Worm (Caenorhabditis elegans) whole organism, late embryonic: Measurements from ENCODE around the gene emb-5.
A peak's percentile ranks its signal among the peaks of the same experiment; 100 is the strongest.

Experiments
- C08G9.2 ChIP-seq: sonication (generic microtip); optimal IDR thresholded peaks from 2 replicates; lab custom pipeline; 2016; ENCODE audit warnings: mild to moderate bottlenecking, missing genetic modification characterization, moderate library complexity, missing compliant biosample characterization
- C38D4.7 ChIP-seq: fragments of 200-800 bp; sonication (Bioruptor generic); optimal IDR thresholded peaks from 2 replicates; lab custom pipeline; 2018; ENCODE audit warnings: mild to moderate bottlenecking, missing genetic modification characterization, moderate library complexity, missing compliant biosample characterization
- F13H6.1 ChIP-seq: sonication (generic microtip); optimal IDR thresholded peaks from 2 replicates; lab custom pipeline; 2016; ENCODE audit warnings: missing genetic modification characterization, missing compliant biosample characterization
- K09A11.1 ChIP-seq: sonication (generic microtip); optimal IDR thresholded peaks from 2 replicates; lab custom pipeline; 2017; ENCODE audit warnings: antibody characterized with exemption, mild to moderate bottlenecking, missing genetic modification characterization, missing compliant biosample characterization; ENCODE audit not compliant: insufficient read depth
- T23F11.4 ChIP-seq: fragments of 200-800 bp; sonication (Bioruptor generic); optimal IDR thresholded peaks from 2 replicates; lab custom pipeline; 2018; ENCODE audit warnings: mild to moderate bottlenecking, missing genetic modification characterization, missing compliant biosample characterization
- Y22D7AL.16 ChIP-seq: sonication (generic microtip); optimal IDR thresholded peaks from 2 replicates; lab custom pipeline; 2016; ENCODE audit warnings: missing genetic modification characterization, missing compliant biosample characterization
- ahr-1 ChIP-seq: sonication (generic microtip); optimal IDR thresholded peaks from 2 replicates; lab custom pipeline; 2016; ENCODE audit warnings: missing genetic modification characterization, missing compliant biosample characterization
- ama-1 ChIP-seq: fragments of 150-350 bp; optimal IDR thresholded peaks from 2 replicates; lab custom pipeline; 2014
- ceh-18 ChIP-seq: sonication (generic microtip); optimal IDR thresholded peaks from 2 replicates; lab custom pipeline; 2016; ENCODE audit warnings: missing genetic modification characterization, missing compliant biosample characterization
- ceh-19 ChIP-seq: fragments of 200-800 bp; sonication (Bioruptor generic); optimal IDR thresholded peaks from 2 replicates; lab custom pipeline; 2018; ENCODE audit warnings: mild to moderate bottlenecking, missing genetic modification characterization, missing compliant biosample characterization
- ceh-2 ChIP-seq: sonication (generic microtip); optimal IDR thresholded peaks from 2 replicates; lab custom pipeline; 2016; ENCODE audit warnings: missing genotype, missing genetic modification characterization, missing compliant biosample characterization
- ceh-24 ChIP-seq: sonication (generic microtip); optimal IDR thresholded peaks from 2 replicates; lab custom pipeline; 2016; ENCODE audit warnings: mild to moderate bottlenecking, missing genetic modification characterization, missing compliant biosample characterization
- ceh-30 ChIP-seq: fragments of 150-350 bp; optimal IDR thresholded peaks from 2 replicates; lab custom pipeline; 2014; ENCODE audit warnings: missing biosample characterization, missing genetic modification characterization
- ceh-31 ChIP-seq: sonication (generic microtip); optimal IDR thresholded peaks from 2 replicates; lab custom pipeline; 2016; ENCODE audit warnings: missing genetic modification characterization, missing compliant biosample characterization
- ceh-45 ChIP-seq: fragments of 200-800 bp; sonication (Bioruptor generic); IDR thresholded peaks from 2 replicates; pipeline ENCODE4 v1.3.6; 2022; ENCODE audit warnings: missing genetic modification reagents, missing genetic modification characterization, missing compliant biosample characterization
- ceh-48 ChIP-seq: sonication (generic microtip); optimal IDR thresholded peaks from 2 replicates; lab custom pipeline; 2016; ENCODE audit warnings: missing genetic modification characterization, inconsistent platforms, missing compliant biosample characterization
- ceh-6 ChIP-seq: fragments of 200-800 bp; sonication (Bioruptor generic); optimal IDR thresholded peaks from 2 replicates; lab custom pipeline; 2018; ENCODE audit warnings: mild to moderate bottlenecking, missing genetic modification characterization, missing compliant biosample characterization
- che-1 ChIP-seq: sonication (generic microtip); optimal IDR thresholded peaks from 2 replicates; lab custom pipeline; 2016; ENCODE audit warnings: mild to moderate bottlenecking, missing genetic modification characterization, missing compliant biosample characterization
- dve-1 ChIP-seq: sonication (generic microtip); optimal IDR thresholded peaks from 2 replicates; lab custom pipeline; 2017; ENCODE audit warnings: antibody characterized with exemption, mild to moderate bottlenecking, missing genetic modification characterization, missing compliant biosample characterization
- elt-2 ChIP-seq: sonication (generic microtip); optimal IDR thresholded peaks from 2 replicates; lab custom pipeline; 2016; ENCODE audit warnings: missing genetic modification reagents, missing genetic modification characterization, missing compliant biosample characterization
- elt-4 ChIP-seq: sonication (generic microtip); optimal IDR thresholded peaks from 2 replicates; lab custom pipeline; 2016; ENCODE audit warnings: missing genetic modification characterization, missing compliant biosample characterization
- eyg-1 ChIP-seq: sonication (generic microtip); optimal IDR thresholded peaks from 2 replicates; lab custom pipeline; 2016; ENCODE audit warnings: missing genotype, missing genetic modification characterization, missing compliant biosample characterization
- fkh-10 ChIP-seq: fragments of 150-350 bp; optimal IDR thresholded peaks from 2 replicates; lab custom pipeline; 2014; ENCODE audit warnings: missing biosample characterization, missing genetic modification reagents, missing genetic modification characterization
- fkh-6 ChIP-seq: sonication (generic microtip); optimal IDR thresholded peaks from 2 replicates; lab custom pipeline; 2016; ENCODE audit warnings: missing genetic modification characterization, missing compliant biosample characterization
- gmeb-2 ChIP-seq: sonication (generic microtip); optimal IDR thresholded peaks from 2 replicates; lab custom pipeline; 2016; ENCODE audit warnings: missing genetic modification characterization, inconsistent platforms, missing compliant biosample characterization
- hlh-13 ChIP-seq: fragments of 200-800 bp; sonication (Bioruptor generic); optimal IDR thresholded peaks from 2 replicates; lab custom pipeline; 2018; ENCODE audit warnings: mild to moderate bottlenecking, missing genetic modification characterization, missing compliant biosample characterization
- hlh-30 ChIP-seq: sonication (generic microtip); optimal IDR thresholded peaks from 2 replicates; lab custom pipeline; 2017; ENCODE audit warnings: antibody characterized with exemption, missing genetic modification characterization, missing compliant biosample characterization; ENCODE audit not compliant: insufficient read depth
- hlh-6 ChIP-seq: sonication (generic microtip); optimal IDR thresholded peaks from 2 replicates; lab custom pipeline; 2016; ENCODE audit warnings: missing genotype, missing genetic modification characterization, missing compliant biosample characterization
- hlh-8 ChIP-seq: sonication (generic microtip); optimal IDR thresholded peaks from 2 replicates; lab custom pipeline; 2016; ENCODE audit warnings: missing genotype, missing genetic modification characterization, missing compliant biosample characterization
- lim-6 ChIP-seq: sonication (generic microtip); optimal IDR thresholded peaks from 2 replicates; lab custom pipeline; 2016; ENCODE audit warnings: missing genetic modification characterization, missing compliant biosample characterization
- lin-11 ChIP-seq: fragments of 200-800 bp; sonication (Bioruptor generic); optimal IDR thresholded peaks from 2 replicates; lab custom pipeline; 2018; ENCODE audit warnings: mild to moderate bottlenecking, missing genetic modification characterization, missing compliant biosample characterization
- madf-2 ChIP-seq: sonication (generic microtip); optimal IDR thresholded peaks from 2 replicates; lab custom pipeline; 2017; ENCODE audit warnings: missing genetic modification characterization, missing compliant biosample characterization
- mec-3 ChIP-seq: sonication (generic microtip); optimal IDR thresholded peaks from 2 replicates; lab custom pipeline; 2016; ENCODE audit warnings: borderline replicate concordance, missing genetic modification characterization, missing compliant biosample characterization
- nfya-1 ChIP-seq: sonication (generic microtip); optimal IDR thresholded peaks from 2 replicates; lab custom pipeline; 2017; ENCODE audit warnings: missing genetic modification characterization, mild to moderate bottlenecking, missing compliant biosample characterization, antibody characterized with exemption, moderate library complexity
- nhr-11 ChIP-seq: fragments of 150-350 bp; optimal IDR thresholded peaks from 2 replicates; lab custom pipeline; 2014; ENCODE audit warnings: missing biosample characterization, missing genetic modification characterization
- nhr-232 ChIP-seq: sonication (generic microtip); optimal IDR thresholded peaks from 2 replicates; lab custom pipeline; 2016; ENCODE audit warnings: missing genetic modification characterization, missing compliant biosample characterization
- npax-4 ChIP-seq: sonication (generic microtip); optimal IDR thresholded peaks from 2 replicates; lab custom pipeline; 2016; ENCODE audit warnings: missing genetic modification characterization, missing compliant biosample characterization
- pag-3 ChIP-seq: sonication (generic microtip); optimal IDR thresholded peaks from 2 replicates; lab custom pipeline; 2016; ENCODE audit warnings: missing compliant biosample characterization, missing genetic modification characterization, borderline replicate concordance
- pha-4 ChIP-seq: fragments of 150-350 bp; optimal IDR thresholded peaks from 2 replicates; lab custom pipeline; 2018; ENCODE audit warnings: missing biosample characterization, missing genetic modification reagents, missing genetic modification characterization
- ref-2 ChIP-seq: sonication (generic microtip); optimal IDR thresholded peaks from 2 replicates; lab custom pipeline; 2016; ENCODE audit warnings: missing genetic modification characterization, missing compliant biosample characterization
- sox-2 ChIP-seq: fragments of 200-800 bp; sonication (Bioruptor generic); IDR thresholded peaks from 2 replicates; pipeline ENCODE4 v1.3.6; 2022; ENCODE audit warnings: missing genetic modification reagents, missing genetic modification characterization, missing compliant biosample characterization
- sox-4 ChIP-seq: sonication (generic microtip); optimal IDR thresholded peaks from 2 replicates; lab custom pipeline; 2017; ENCODE audit warnings: mild to moderate bottlenecking, missing genetic modification characterization, inconsistent platforms, missing compliant biosample characterization
- syd-9 ChIP-seq: sonication (generic microtip); optimal IDR thresholded peaks from 2 replicates; lab custom pipeline; 2016; ENCODE audit warnings: mild to moderate bottlenecking, missing genetic modification characterization, moderate library complexity, missing compliant biosample characterization
- tbx-2 ChIP-seq: sonication (generic microtip); optimal IDR thresholded peaks from 2 replicates; lab custom pipeline; 2016; ENCODE audit warnings: missing genetic modification characterization, missing compliant biosample characterization
- tbx-7 ChIP-seq: sonication (generic microtip); optimal IDR thresholded peaks from 2 replicates; lab custom pipeline; 2016; ENCODE audit warnings: missing genotype, missing genetic modification characterization, missing compliant biosample characterization
- ttx-3 ChIP-seq: sonication (generic microtip); optimal IDR thresholded peaks from 2 replicates; lab custom pipeline; 2016; ENCODE audit warnings: missing genetic modification reagents, missing genetic modification characterization, missing compliant biosample characterization
- unc-42 ChIP-seq: sonication (generic microtip); optimal IDR thresholded peaks from 2 replicates; lab custom pipeline; 2016; ENCODE audit warnings: missing genotype, missing genetic modification characterization, missing compliant biosample characterization
- unc-55 ChIP-seq: sonication (generic microtip); optimal IDR thresholded peaks from 2 replicates; lab custom pipeline; 2017; ENCODE audit warnings: missing biosample characterization, missing genetic modification reagents, missing genetic modification characterization
- unc-86 ChIP-seq: sonication (generic microtip); optimal IDR thresholded peaks from 2 replicates; lab custom pipeline; 2016; ENCODE audit warnings: missing genetic modification characterization, missing compliant biosample characterization
- ztf-16 ChIP-seq: sonication (generic microtip); optimal IDR thresholded peaks from 2 replicates; lab custom pipeline; 2017; ENCODE audit warnings: missing genetic modification characterization, missing compliant biosample characterization

Gene emb-5

DNA sequence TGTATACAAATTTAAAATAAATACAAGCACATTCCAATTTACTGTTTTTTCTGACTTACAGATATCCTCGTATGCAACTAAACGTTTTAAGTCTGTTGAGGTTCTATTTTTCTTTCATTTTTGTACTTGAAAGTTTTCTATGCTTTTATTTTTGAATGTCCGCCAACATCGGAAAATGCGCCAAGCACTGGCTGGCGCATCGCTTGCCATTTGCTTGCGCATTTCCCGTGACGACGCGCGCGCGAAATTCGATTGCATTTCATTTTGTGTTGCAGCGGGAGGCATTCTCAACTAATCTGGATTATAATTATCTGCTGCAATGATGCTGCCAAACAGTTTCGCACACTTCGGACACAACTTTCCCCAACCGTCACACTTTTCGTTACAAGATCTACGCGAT lies 36.5 kb upstream of the emb-5 start, which contains the start of gene fbxl-2 (continued):
- TF ChIP-seq pag-3 (tag; lab: Kevin White, UChicago) (no peak), ttx-3 (tag; lab: Kevin White, UChicago) (peak; percentile 39), T23F11.4 (GFP tag; lab: Kevin White, UChicago) (no peak), ceh-45 (GFP tag; lab: Robert Waterston, UW) (no peak), C08G9.2 (tag; lab: Kevin White, UChicago) (peak; percentile 36), hlh-8 (tag; lab: Kevin White, UChicago) (peak; percentile 44), hlh-6 (tag; lab: Kevin White, UChicago) (peak; percentile 59), ceh-2 (tag; lab: Kevin White, UChicago) (peak; percentile 54), mec-3 (no peak), fkh-6 (peak; percentile 40), Y22D7AL.16 (no peak), ceh-30 (tag; lab: Kevin White, UChicago) (peak; percentile 85), ceh-48 (tag; lab: Kevin White, UChicago) (peak; percentile 54), ceh-6 (GFP tag; lab: Kevin White, UChicago) (peak; percentile 71), tbx-7 (tag; lab: Kevin White, UChicago) (peak; percentile 20), lin-11 (tag; lab: Kevin White, UChicago) (peak; percentile 52), elt-2 (peak; percentile 88), ahr-1 (peak; percentile 14), ceh-18 (peak; percentile 90), nhr-232 (tag; lab: Kevin White, UChicago) (peak; percentile 21), fkh-10 (GFP tag; lab: Kevin White, UChicago) (peak; percentile 4), unc-55 (GFP tag; lab: Kevin White, UChicago) (peak; percentile 48), unc-42 (tag; lab: Kevin White, UChicago) (peak; percentile 91), ztf-16 (tag; lab: Kevin White, UChicago) (peak; percentile 33), C38D4.7 (no peak), lim-6 (tag; lab: Kevin White, UChicago) (peak; percentile 58), madf-2 (tag; lab: Kevin White, UChicago) (peak; percentile 53), dve-1 (tag; lab: Kevin White, UChicago) (peak; percentile 89), sox-4 (tag; lab: Kevin White, UChicago) (peak; percentile 57), syd-9 (tag; lab: Kevin White, UChicago) (peak; percentile 63), ceh-19 (GFP tag; lab: Kevin White, UChicago) (peak; percentile 17), che-1 (tag; lab: Kevin White, UChicago) (peak; percentile 48), hlh-30 (tag; lab: Kevin White, UChicago) (peak; percentile 73), ceh-24 (tag; lab: Kevin White, UChicago) (peak; percentile 32), unc-86 (tag; lab: Kevin White, UChicago) (peak; percentile 76), ref-2 (peak; percentile 86), F13H6.1 (peak; percentile 53), gmeb-2 (peak; percentile 57), eyg-1 (tag; lab: Kevin White, UChicago) (no peak), K09A11.1 (tag; lab: Kevin White, UChicago) (no peak), sox-2 (no peak; the same call in 1 of the 2 replicates), elt-4 (tag; lab: Kevin White, UChicago) (no peak), npax-4 (tag; lab: Kevin White, UChicago) (no peak), ama-1 (lab: Kevin White, UChicago) (peak; percentile 36), nfya-1 (peak; percentile 90), nhr-11 (tag; lab: Kevin White, UChicago) (no peak), ceh-31 (peak; percentile 88), pha-4 (tag; lab: Kevin White, UChicago) (no peak), tbx-2 (tag; lab: Kevin White, UChicago) (peak; percentile 71), hlh-13 (GFP tag; lab: Kevin White, UChicago) (no peak)
- TF ChIP-seq, all 69 proteins: peak for 48
